Worm (Caenorhabditis elegans) whole organism, L3 larva: Measurements from ENCODE around the gene ZK105.3.

ENCODE experiments used
- ceh-9 ChIP-seq: sonication (generic microtip); optimal IDR thresholded peaks from 2 replicates; lab custom pipeline; 2018; ENCODE audit warnings: missing biosample characterization, missing genetic modification characterization
- nfya-1 ChIP-seq: sonication (generic microtip); optimal IDR thresholded peaks from 2 replicates; lab custom pipeline; 2017; ENCODE audit warnings: missing genetic modification characterization, mild to moderate bottlenecking, missing compliant biosample characterization, antibody characterized with exemption, moderate library complexity; ENCODE audit not compliant: insufficient read depth
- nhr-76 ChIP-seq: fragments of 150-350 bp; sonication (generic microtip); optimal IDR thresholded peaks from 5 replicates; lab custom pipeline; 2014; ENCODE audit warnings: missing biosample characterization, missing genetic modification characterization
- nhr-77 ChIP-seq: fragments of 150-350 bp; optimal IDR thresholded peaks from 2 replicates; lab custom pipeline; 2014; ENCODE audit warnings: missing biosample characterization, missing genetic modification characterization
- ztf-4 ChIP-seq: fragments of 150-350 bp; optimal IDR thresholded peaks from 2 replicates; lab custom pipeline; 2014; ENCODE audit warnings: missing biosample characterization, missing genetic modification characterization

ce11 chrV:7649963-7650362, 47.0 kb upstream of the ZK105.3 start:
- TF ChIP-seq nhr-76 (no peak), ztf-4 (tag; lab: Kevin White, UChicago) (no peak), nhr-77 (tag; lab: Kevin White, UChicago) (no peak), ceh-9 (tag; lab: Kevin White, UChicago) (no peak), nfya-1 (tag; lab: Kevin White, UChicago) (no peak)
